Fruit fly (Drosophila melanogaster): ENCODE results near the gene CG34355.
A peak's percentile ranks its signal among the peaks of the same experiment; 100 is the strongest.

The CG34355 gene

dm6 chr3R:23893460-23893859 is 89.8 kb downstream of the CG34355 start, which contains the start of gene tbrd-1:
Gene tbrd-1 (minus strand): TSS chr3R:23893560.
- TF ChIP-seq Doc2 (GFP tag; IDR thresholded peaks at IDR 0.05) (no peak), dimm (GFP tag; IDR thresholded peaks at IDR 0.05) (no peak), Nf-YB (GFP tag; optimal IDR thresholded peaks at IDR 0.05) (no peak), CG6683 (GFP tag; optimal IDR thresholded peaks at IDR 0.05) (no peak), CG6272 (GFP tag; IDR thresholded peaks at IDR 0.05) (no peak), az2 (GFP tag; optimal IDR thresholded peaks at IDR 0.05) (no peak), ttk (GFP tag; IDR thresholded peaks at IDR 0.05) (no peak), kni (GFP tag; optimal IDR thresholded peaks at IDR 0.05) (no peak), CG13894 (tag; optimal IDR thresholded peaks at IDR 0.05) (no peak), CG14050 (GFP tag; IDR thresholded peaks at IDR 0.05) (no peak), CG1529 (GFP tag; optimal IDR thresholded peaks at IDR 0.05) (no peak), repo (GFP tag; optimal IDR thresholded peaks at IDR 0.05) (no peak), Pdp1 (GFP tag; optimal IDR thresholded peaks at IDR 0.05) (no peak), fd102C (GFP tag; optimal IDR thresholded peaks at IDR 0.05) (no peak), CG14710 (tag; optimal IDR thresholded peaks at IDR 0.05) (no peak), CG16779 (GFP tag; IDR thresholded peaks at IDR 0.05) (no peak)

DNA sequence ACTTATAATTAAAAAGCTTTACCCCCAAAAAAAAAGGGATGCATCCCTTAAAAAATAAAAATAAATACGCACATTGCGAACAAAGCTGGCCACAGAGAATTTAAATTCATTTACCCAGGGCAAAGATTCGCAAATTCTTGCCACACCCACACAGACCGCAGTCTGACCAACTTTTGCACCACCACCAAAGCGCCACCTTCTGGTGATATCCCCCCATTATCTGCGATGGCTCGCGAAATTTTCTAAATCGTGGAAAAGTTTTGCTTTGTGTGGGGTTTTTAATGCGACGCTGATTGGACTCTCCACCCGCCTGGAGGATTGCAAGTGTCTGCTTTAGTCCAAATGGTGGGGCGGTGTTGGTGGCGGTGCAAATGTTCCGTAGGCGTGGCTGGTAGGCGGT is 96.4 kb downstream of the CG34355 start:
- TF ChIP-seq chif (GFP tag; optimal IDR thresholded peaks at IDR 0.05) (no peak), CG10979 (tag; optimal IDR thresholded peaks at IDR 0.05) (peak; percentile 60), NC2α (GFP tag; optimal IDR thresholded peaks at IDR 0.05) (no peak), CG17359 (tag; optimal IDR thresholded peaks at IDR 0.05) (no peak), CG15073 (GFP tag; optimal IDR thresholded peaks at IDR 0.05) (no peak), CTCF (GFP tag; optimal IDR thresholded peaks at IDR 0.05) (peak; percentile 81)

- 0 out of 2 replicates have a peak, but pooled peaks have one; percentile 12 for TF ChIP-seq Drgx (GFP tag; IDR thresholded peaks at IDR 0.05)
- no peak for TF ChIP-seq CG4617 (GFP tag; optimal IDR thresholded peaks at IDR 0.05; ENCODE audit: borderline replicate concordance)
- no peak for TF ChIP-seq twi (tag; optimal IDR thresholded peaks at IDR 0.05)
- TF ChIP-seq btn (GFP tag; optimal IDR thresholded peaks at IDR 0.05): no peak
- TF ChIP-seq C15 (GFP tag; IDR thresholded peaks at IDR 0.05): no peak
- no peak for TF ChIP-seq exex (tag; optimal IDR thresholded peaks at IDR 0.05)
- TF ChIP-seq CG4282 (GFP tag; optimal IDR thresholded peaks at IDR 0.05): no peak
- TF ChIP-seq CG3163 (GFP tag; optimal IDR thresholded peaks at IDR 0.05): no peak
Measured at dm6 chr3R:23902034-23902433, 98.4 kb downstream of the CG34355 start.

DNA sequence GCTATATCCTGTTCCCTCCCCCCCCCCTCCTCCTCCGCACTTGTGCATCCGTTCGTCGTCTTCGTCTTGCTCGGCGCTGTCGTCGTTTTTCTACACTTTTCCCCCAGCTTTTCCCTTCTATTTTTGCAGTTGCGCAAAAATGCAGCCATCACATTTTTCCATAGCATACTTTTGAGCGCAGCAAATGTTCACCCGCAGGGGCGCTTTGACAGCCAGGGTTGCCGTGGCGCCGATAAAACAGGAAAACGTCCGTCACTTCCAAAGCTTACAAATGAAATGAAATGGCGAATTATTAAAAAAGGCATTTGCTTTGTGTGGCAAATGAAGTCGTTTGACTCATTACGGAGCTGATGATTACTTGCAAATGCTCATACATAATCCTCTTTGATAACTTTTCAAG is 98.9 kb downstream of the CG34355 start:
- 0 out of 2 replicates have a peak, but pooled peaks have one; percentile 16 for TF ChIP-seq vvl (GFP tag; IDR thresholded peaks at IDR 0.05)
- TF ChIP-seq nerfin-2 (GFP tag; IDR thresholded peaks at IDR 0.05; ENCODE audit: partially characterized antibody): no peak
- peak; percentile 91 for TF ChIP-seq CG2116 (GFP tag; optimal IDR thresholded peaks at IDR 0.05)
- TF ChIP-seq Atf6 (GFP tag; IDR thresholded peaks at IDR 0.05): no peak
- no peak for TF ChIP-seq p53 (GFP tag; optimal IDR thresholded peaks at IDR 0.05)
- peak; percentile 81 for TF ChIP-seq stwl (tag; optimal IDR thresholded peaks at IDR 0.05)
- peak; percentile 60 for TF ChIP-seq CTCF (GFP tag; optimal IDR thresholded peaks at IDR 0.05)
- no peak for TF ChIP-seq CG6765 (GFP tag; optimal IDR thresholded peaks at IDR 0.05)
- peak; percentile 34 for TF ChIP-seq Med (GFP tag)
- TF ChIP-seq ems (GFP tag; optimal IDR thresholded peaks at IDR 0.05): no peak

All from whole organism, embryonic.